Fruit fly (Drosophila melanogaster): ENCODE results near the gene CG9915.
A peak's percentile ranks its signal among the peaks of the same experiment; 100 is the strongest.

CG9915 gene

DNA sequence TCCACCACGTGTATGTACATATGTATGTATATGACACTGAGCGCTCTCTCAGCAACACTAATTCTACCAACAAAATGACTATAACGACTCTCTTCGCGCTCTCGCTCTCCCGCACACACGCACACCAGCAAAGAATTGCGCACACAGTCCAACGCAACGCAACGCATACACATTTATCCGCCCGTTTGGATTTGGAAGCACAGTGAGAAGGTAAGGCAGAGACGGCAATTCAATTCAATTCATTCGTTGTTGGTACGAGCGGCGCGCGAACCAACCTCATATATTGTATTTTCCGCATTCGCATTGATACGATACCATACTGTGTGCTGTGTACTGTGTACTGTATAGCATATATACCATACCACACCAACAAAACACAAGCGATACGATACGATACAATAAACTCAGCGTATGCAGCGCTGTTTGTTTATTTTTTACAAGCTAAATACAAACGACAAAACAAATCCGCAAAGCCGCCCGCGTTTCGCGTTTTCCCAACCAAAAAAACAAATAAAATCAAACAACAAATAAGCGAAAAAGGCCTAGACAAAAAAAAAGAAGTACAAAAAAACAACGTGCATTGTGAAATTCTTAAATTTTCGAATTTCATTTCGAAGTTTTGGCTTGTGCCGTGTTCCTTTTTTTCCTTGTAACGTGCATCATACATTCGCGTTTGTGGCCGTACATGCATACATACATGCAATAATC is 20.6 kb upstream of the CG9915 start, which contains the start of the genes CG9921 and Dsp1 (continued):
- no peak for TF ChIP-seq Mrtf (GFP tag; IDR thresholded peaks at IDR 0.05)
- TF ChIP-seq ac (GFP tag; optimal IDR thresholded peaks at IDR 0.05): no peak
- 0 out of 2 replicates have a peak, but pooled peaks have one; percentile 21 for TF ChIP-seq unc-4 (GFP tag; IDR thresholded peaks at IDR 0.05; ENCODE audit: partially characterized antibody)
- no peak for TF ChIP-seq ase (GFP tag; IDR thresholded peaks at IDR 0.05)
- peak; percentile 90 for TF ChIP-seq HLHmδ (GFP tag; optimal IDR thresholded peaks at IDR 0.05)
- TF ChIP-seq da (GFP tag; optimal IDR thresholded peaks at IDR 0.05): no peak
- TF ChIP-seq NK7.1 (GFP tag; optimal IDR thresholded peaks at IDR 0.05): no peak
- no peak for TF ChIP-seq eyg (GFP tag; optimal IDR thresholded peaks at IDR 0.05)
- TF ChIP-seq mam (GFP tag; optimal IDR thresholded peaks at IDR 0.05): no peak
- no peak for TF ChIP-seq slp2 (GFP tag; optimal IDR thresholded peaks at IDR 0.05)
- no peak for TF ChIP-seq Sry-δ (GFP tag; optimal IDR thresholded peaks at IDR 0.05)
- TF ChIP-seq BEAF-32 (GFP tag; optimal IDR thresholded peaks at IDR 0.05): no peak
- no peak for TF ChIP-seq gsb-n (tag; optimal IDR thresholded peaks at IDR 0.05)
- no peak for TF ChIP-seq prd (optimal IDR thresholded peaks at IDR 0.05)
- TF ChIP-seq prd (GFP tag; IDR thresholded peaks at IDR 0.05): 0 out of 3 replicates have a peak, but pooled peaks have one; percentile 10
- TF ChIP-seq cato (GFP tag; optimal IDR thresholded peaks at IDR 0.05; ENCODE audit: borderline replicate concordance): no peak
- TF ChIP-seq Hr78 (GFP tag; optimal IDR thresholded peaks at IDR 0.05): no peak
- no peak for TF ChIP-seq Dip3 (GFP tag; optimal IDR thresholded peaks at IDR 0.05)
- no peak for TF ChIP-seq H15 (GFP tag; IDR thresholded peaks at IDR 0.05)
- TF ChIP-seq ems (GFP tag; optimal IDR thresholded peaks at IDR 0.05): no peak
- peak; percentile 15; the same call in 1 of the 3 replicates for TF ChIP-seq so (GFP tag; IDR thresholded peaks at IDR 0.05)
- TF ChIP-seq Nf-YB (GFP tag; optimal IDR thresholded peaks at IDR 0.05): no peak
- no peak for TF ChIP-seq CG3726 (GFP tag; IDR thresholded peaks at IDR 0.05)
- TF ChIP-seq salm (tag; optimal IDR thresholded peaks at IDR 0.05): no peak
- TF ChIP-seq CG15696 (tag; optimal IDR thresholded peaks at IDR 0.05): no peak
- TF ChIP-seq Doc2 (GFP tag; IDR thresholded peaks at IDR 0.05): no peak
- TF ChIP-seq Drgx (GFP tag; IDR thresholded peaks at IDR 0.05): peak; percentile 8; the same call in 1 of the 2 replicates
- TF ChIP-seq Opbp (GFP tag; IDR thresholded peaks at IDR 0.05; ENCODE audit: partially characterized antibody): no peak
- TF ChIP-seq CG1529 (GFP tag; optimal IDR thresholded peaks at IDR 0.05): no peak
- no peak for TF ChIP-seq fd3F (GFP tag; optimal IDR thresholded peaks at IDR 0.05)
- peak; percentile 72 for TF ChIP-seq CG15514 (GFP tag; optimal IDR thresholded peaks at IDR 0.05)
- TF ChIP-seq sd (tag; optimal IDR thresholded peaks at IDR 0.05): no peak
- peak; percentile 65 for TF ChIP-seq HmgZ (tag; optimal IDR thresholded peaks at IDR 0.05)
- no peak for TF ChIP-seq Lpt (GFP tag; optimal IDR thresholded peaks at IDR 0.05)
- TF ChIP-seq gce (GFP tag; IDR thresholded peaks at IDR 0.05): no peak
- TF ChIP-seq onecut (GFP tag; IDR thresholded peaks at IDR 0.05): no peak
- TF ChIP-seq Asciz (GFP tag; optimal IDR thresholded peaks at IDR 0.05): peak; percentile 18
- no peak for TF ChIP-seq Six4 (GFP tag; optimal IDR thresholded peaks at IDR 0.05)
- TF ChIP-seq CG16815 (GFP tag; optimal IDR thresholded peaks at IDR 0.05): no peak
- TF ChIP-seq schlank (tag; optimal IDR thresholded peaks at IDR 0.05): peak; percentile 31
- TF ChIP-seq exex (tag; optimal IDR thresholded peaks at IDR 0.05): no peak
- no peak for TF ChIP-seq crp (GFP tag; optimal IDR thresholded peaks at IDR 0.05)
- TF ChIP-seq Hsf (GFP tag; optimal IDR thresholded peaks at IDR 0.05): no peak
- no peak for TF ChIP-seq CG1647 (GFP tag; optimal IDR thresholded peaks at IDR 0.05)
- no peak for TF ChIP-seq CG14050 (GFP tag; IDR thresholded peaks at IDR 0.05)
- no peak for TF ChIP-seq Myb (GFP tag; optimal IDR thresholded peaks at IDR 0.05)
- no peak for TF ChIP-seq CG13775 (GFP tag; optimal IDR thresholded peaks at IDR 0.05)
- TF ChIP-seq tna (GFP tag; IDR thresholded peaks at IDR 0.05; ENCODE audit: partially characterized antibody): no peak
- TF ChIP-seq Dp (GFP tag; optimal IDR thresholded peaks at IDR 0.05): no peak
- no peak for TF ChIP-seq en (GFP tag; optimal IDR thresholded peaks at IDR 0.05)

Measured in whole organism, embryonic.